Fruit fly (Drosophila melanogaster) whole organism, prepupa: ENCODE results near the gene spict.

Source experiments
- CG10631 ChIP-seq: fragments of 200-800 bp; sonication (Bioruptor generic); optimal IDR thresholded peaks from 2 replicates; lab custom pipeline; 2016; ENCODE audit warnings: missing biosample characterization, missing genetic modification characterization
- CG15336 ChIP-seq: fragments of 200-800 bp; sonication (Bioruptor generic); IDR thresholded peaks from 2 replicates; pipeline ENCODE4 v1.3.6; 2022; ENCODE audit warnings: missing biosample characterization, missing genetic modification characterization
- CG6163 ChIP-seq: fragments of 200-800 bp; sonication (Bioruptor generic); IDR thresholded peaks from 3 replicates; pipeline ENCODE4 v1.3.6; 2022; ENCODE audit warnings: missing biosample characterization, missing genetic modification characterization
- CG6854 ChIP-seq: fragments of 200-800 bp; sonication (Bioruptor generic); optimal IDR thresholded peaks from 2 replicates; lab custom pipeline; 2017; ENCODE audit warnings: missing biosample characterization, mild to moderate bottlenecking, missing genetic modification characterization
- CG8319 ChIP-seq: fragments of 200-800 bp; sonication (Bioruptor generic); optimal IDR thresholded peaks from 3 replicates; lab custom pipeline; 2016; ENCODE audit warnings: missing biosample characterization, missing genetic modification characterization
- Eip75B ChIP-seq: fragments of 200-800 bp; sonication (Bioruptor generic); optimal IDR thresholded peaks from 3 replicates; lab custom pipeline; 2016; ENCODE audit warnings: missing biosample characterization, missing genetic modification characterization
- Hr39 ChIP-seq: fragments of 200-800 bp; sonication (Bioruptor generic); optimal IDR thresholded peaks from 2 replicates; lab custom pipeline; 2016; ENCODE audit warnings: missing biosample characterization, missing genetic modification characterization
- OdsH ChIP-seq: fragments of 200-800 bp; sonication (Bioruptor generic); optimal IDR thresholded peaks from 3 replicates; lab custom pipeline; 2016; ENCODE audit warnings: missing biosample characterization, missing genetic modification characterization
- fkh ChIP-seq: fragments of 200-800 bp; sonication (Bioruptor generic); optimal IDR thresholded peaks from 3 replicates; lab custom pipeline; 2017; ENCODE audit warnings: missing biosample characterization, mild to moderate bottlenecking, missing genetic modification characterization, moderate library complexity

DNA sequence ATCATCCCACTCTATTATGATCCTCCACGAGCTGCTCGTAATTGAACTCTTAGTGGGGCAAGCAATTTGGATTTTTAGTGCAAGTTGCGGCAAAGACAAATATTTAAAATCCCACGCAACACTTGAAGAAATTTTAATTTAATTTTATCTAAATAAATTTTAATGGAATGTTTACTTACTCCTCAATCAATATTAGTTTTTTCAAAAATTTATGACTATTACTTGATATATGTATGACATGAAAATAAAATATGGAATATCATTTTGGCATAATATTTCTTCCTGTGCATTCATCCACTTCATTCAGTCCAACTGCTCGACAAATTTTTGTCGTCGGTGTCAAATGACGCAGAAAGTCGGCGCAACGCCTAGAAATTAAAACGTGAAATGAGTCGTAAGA lies 45.5 kb downstream of the spict start:
- no peak for TF ChIP-seq fkh (GFP tag; lab: Kevin White, UChicago)
- no peak for TF ChIP-seq CG6163 (GFP tag; lab: Robert Waterston, UW)
- TF ChIP-seq CG15336 (GFP tag; lab: Robert Waterston, UW), result no peak
- TF ChIP-seq CG6854, result no peak
- no peak for TF ChIP-seq OdsH (GFP tag; lab: Kevin White, UChicago)
- no peak for TF ChIP-seq CG10631 (GFP tag; lab: Kevin White, UChicago)
- TF ChIP-seq Eip75B (GFP tag; lab: Kevin White, UChicago), result no peak
- TF ChIP-seq CG8319 (GFP tag; lab: Kevin White, UChicago), result no peak
- TF ChIP-seq Hr39, result no peak
